Worm (Caenorhabditis elegans): ENCODE measurements around the gene pqn-29.
A peak's percentile ranks its signal among the peaks of the same experiment; 100 is the strongest.

The pqn-29 gene

DNA sequence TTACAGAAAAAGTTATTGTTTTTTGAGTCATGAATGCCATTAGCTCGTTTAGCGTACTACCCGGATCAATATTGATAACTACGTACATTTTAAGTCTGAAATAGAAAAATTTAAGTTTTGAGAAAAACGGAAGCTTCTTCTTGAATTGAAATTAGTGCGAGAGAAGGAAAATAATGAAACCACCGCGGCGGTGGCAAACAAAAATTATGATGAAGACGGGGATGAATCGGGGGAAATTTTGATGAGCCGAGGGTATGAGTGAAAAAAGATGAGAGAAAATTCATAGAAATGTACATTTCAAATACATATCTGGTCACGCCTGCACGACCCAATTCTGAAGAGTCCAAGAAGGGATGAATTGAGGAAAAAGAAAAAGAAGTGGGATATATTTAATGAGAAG, 19.1 kb upstream of the pqn-29 start, which contains the start of gene T23F11.4:
TSS of gene T23F11.4 (minus strand) at position 101 of the 400 bp plus-strand sequence.
- TF ChIP-seq dao-5 (tag; optimal IDR thresholded peaks at IDR 0.05) (no peak), him-1 (tag; optimal IDR thresholded peaks at IDR 0.05) (no peak), W03F9.2 (tag; optimal IDR thresholded peaks at IDR 0.05) (no peak)

DNA sequence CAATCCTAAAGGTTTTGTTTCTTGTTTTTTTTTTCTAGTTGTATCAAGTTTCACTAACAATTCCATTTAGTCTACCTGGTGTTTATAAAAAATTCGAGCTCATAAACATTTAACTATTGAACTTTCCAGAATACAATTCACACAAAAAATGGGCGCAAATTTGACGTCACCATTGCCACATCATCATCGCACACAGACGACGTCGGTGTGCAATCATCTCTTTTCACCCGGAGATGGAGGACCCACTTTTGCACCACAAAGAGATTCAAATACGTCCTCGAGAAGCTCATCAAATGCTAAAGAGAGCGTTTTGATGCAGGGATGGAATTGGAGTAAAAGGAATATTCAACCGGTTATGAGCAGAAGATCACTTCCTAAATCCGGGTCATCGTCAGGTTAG, 13.3 kb upstream of the pqn-29 start:
- TF ChIP-seq him-1 (tag; optimal IDR thresholded peaks at IDR 0.05) (no peak), W03F9.2 (tag; optimal IDR thresholded peaks at IDR 0.05) (no peak)

DNA sequence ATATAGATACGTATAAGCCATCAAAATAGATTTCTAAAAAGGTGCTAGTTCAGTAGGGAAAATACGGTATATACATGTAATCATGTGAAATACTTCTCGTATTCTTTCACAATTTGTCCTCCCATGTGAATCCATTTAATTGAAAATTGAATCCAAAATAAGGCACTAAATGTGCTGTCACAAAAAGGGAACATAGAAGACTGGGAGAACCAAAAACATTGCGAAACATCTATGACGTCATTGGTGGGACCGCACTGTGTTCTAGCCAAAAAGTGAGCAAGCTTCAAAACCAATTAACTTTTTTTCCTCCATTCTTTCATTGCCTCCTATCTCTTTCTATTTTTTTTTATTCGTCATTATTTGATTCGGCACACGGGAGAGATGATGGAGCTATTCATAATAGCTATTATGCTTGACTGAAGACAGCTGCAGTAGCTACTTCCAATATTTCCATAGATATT, 12.3 kb upstream of the pqn-29 start, which contains the start of gene cdka-1:
TSS of gene cdka-1 (plus strand) at position 411 of the 461 bp plus-strand sequence.
- TF ChIP-seq W03F9.2 (tag; optimal IDR thresholded peaks at IDR 0.05) (no peak), him-1 (tag; optimal IDR thresholded peaks at IDR 0.05) (peak; percentile 29), dao-5 (tag; optimal IDR thresholded peaks at IDR 0.05) (no peak)

DNA sequence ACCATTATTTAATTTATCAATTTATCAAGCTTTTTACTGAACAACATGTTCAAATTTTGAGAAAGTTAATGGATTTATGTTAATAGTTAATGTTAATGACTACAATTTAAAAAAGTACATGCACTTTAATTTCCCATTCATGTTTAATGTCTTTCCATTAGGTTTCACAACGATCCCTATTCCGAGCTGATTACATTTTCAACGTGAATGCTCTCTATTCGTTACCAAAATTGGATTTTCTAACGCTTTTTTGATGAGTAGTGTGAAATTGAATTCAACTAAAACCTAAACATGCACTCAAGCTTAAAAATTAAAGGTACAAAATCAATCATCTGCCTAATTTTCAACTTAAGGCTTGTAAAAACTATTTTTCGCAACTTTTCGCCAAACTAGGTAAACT, 11.2 kb upstream of the pqn-29 start:
- TF ChIP-seq dao-5 (tag; optimal IDR thresholded peaks at IDR 0.05) (no peak), him-1 (tag; optimal IDR thresholded peaks at IDR 0.05) (no peak), W03F9.2 (tag; optimal IDR thresholded peaks at IDR 0.05) (no peak)

ce11 chrIII:4656415-4656814, 10.3 kb upstream of the pqn-29 start:
- peak; percentile 91 for TF ChIP-seq him-1 (tag; optimal IDR thresholded peaks at IDR 0.05)
- TF ChIP-seq W03F9.2 (tag; optimal IDR thresholded peaks at IDR 0.05): no peak
- TF ChIP-seq dao-5 (tag; optimal IDR thresholded peaks at IDR 0.05): no peak

DNA sequence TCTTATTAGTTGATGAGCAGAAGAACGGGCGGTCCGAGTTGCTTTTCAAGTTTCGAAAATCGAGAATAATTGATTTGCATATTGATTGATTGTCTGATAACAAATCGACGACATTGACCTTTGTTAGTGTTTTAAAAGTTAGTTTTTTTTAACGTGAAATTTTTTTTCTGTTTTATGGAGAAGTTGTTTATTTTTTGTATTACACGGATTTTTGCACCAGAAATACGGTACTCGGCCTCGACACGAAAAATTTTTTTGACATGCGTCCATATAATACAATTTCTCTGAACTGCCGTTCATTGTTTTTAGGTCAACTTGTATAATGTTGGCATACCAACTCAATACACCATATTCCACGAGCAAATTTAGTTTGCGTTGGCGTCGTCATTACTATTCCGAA, 9.3 kb upstream of the pqn-29 start, which contains the start of gene T23F11.2:
TSS of gene T23F11.2 (minus strand) at position 101 of the 400 bp plus-strand sequence.
- no peak for TF ChIP-seq him-1 (tag; optimal IDR thresholded peaks at IDR 0.05)
- TF ChIP-seq W03F9.2 (tag; optimal IDR thresholded peaks at IDR 0.05): no peak
- TF ChIP-seq dao-5 (tag; optimal IDR thresholded peaks at IDR 0.05): no peak

ce11 chrIII:4653912-4654311, 7.8 kb upstream of the pqn-29 start:
- TF ChIP-seq dao-5 (tag; optimal IDR thresholded peaks at IDR 0.05): no peak
- TF ChIP-seq him-1 (tag; optimal IDR thresholded peaks at IDR 0.05): no peak
- no peak for TF ChIP-seq W03F9.2 (tag; optimal IDR thresholded peaks at IDR 0.05)

- no peak for TF ChIP-seq dao-5 (tag; optimal IDR thresholded peaks at IDR 0.05)
These were observed 7.2 kb upstream of the pqn-29 start for ce11 chrIII:4653374-4653773.

DNA sequence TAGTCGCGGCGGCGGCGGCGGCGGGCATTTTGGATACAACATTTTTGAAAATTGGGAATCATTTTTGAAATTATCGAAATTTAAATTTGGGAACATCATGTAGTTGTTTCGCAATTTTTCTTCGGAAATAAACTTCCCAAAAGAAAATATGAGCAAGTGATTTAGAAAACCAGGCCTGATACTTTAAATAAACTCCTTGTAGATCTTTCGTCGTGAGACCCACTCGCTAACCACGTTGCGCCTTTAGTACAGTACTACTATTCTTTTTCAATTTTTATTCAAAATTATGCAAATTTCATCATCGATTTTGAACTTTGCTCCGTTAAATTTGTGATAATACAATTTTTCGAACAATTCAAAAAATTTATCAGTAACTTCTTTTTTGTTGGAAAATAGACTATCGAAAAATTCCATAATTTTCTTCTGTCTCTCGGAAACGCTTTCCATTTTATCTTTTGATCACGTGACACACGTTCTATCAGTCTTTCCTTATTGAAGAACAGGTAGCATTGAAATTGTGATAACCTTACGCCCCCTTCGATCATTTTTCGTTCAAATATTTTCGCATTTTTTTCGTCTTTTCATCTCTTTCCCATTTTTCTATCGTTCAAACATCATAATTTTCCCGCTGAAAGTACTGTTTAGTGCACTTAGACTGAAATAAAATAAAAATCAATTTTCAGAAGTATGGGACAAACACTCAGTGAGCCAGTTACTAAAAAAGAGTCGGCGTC, 3.8 kb upstream of the pqn-29 start, which contains the start of gene ppm-2:
TSS of gene ppm-2 (plus strand) at position 684 of the 734 bp plus-strand sequence.
- TF ChIP-seq him-1 (tag; optimal IDR thresholded peaks at IDR 0.05) (no peak), dao-5 (tag; optimal IDR thresholded peaks at IDR 0.05) (no peak), W03F9.2 (tag; optimal IDR thresholded peaks at IDR 0.05) (no peak)

DNA sequence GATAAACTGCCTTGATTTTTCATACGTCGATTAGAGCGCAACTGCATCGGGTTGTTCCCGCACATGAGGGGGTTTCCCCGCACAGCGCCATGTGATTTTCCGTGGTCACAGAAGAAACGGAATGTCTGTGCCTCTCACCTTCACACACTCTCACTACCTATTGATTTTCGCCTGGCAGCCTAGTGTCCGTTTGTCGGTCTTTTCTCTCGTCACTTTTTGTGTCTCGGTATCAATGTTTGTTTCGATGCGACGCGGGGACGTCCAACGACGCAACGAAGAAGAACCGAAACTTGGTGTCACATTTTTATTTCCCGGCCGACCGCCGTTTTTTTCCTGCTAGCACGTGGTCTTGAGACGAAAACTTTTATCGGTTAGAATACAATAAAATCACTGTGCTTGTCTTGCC, 3.2 kb upstream of the pqn-29 start:
- TF ChIP-seq W03F9.2 (tag; optimal IDR thresholded peaks at IDR 0.05): peak; percentile 57
- TF ChIP-seq him-1 (tag; optimal IDR thresholded peaks at IDR 0.05): peak; percentile 89
- no peak for TF ChIP-seq dao-5 (tag; optimal IDR thresholded peaks at IDR 0.05)

ce11 chrIII:4647878-4648277, 1.7 kb upstream of the pqn-29 start, which contains the start of gene T23F11.6:
T23F11.6 (minus strand) TSS chrIII:4647922.
- TF ChIP-seq him-1 (tag; optimal IDR thresholded peaks at IDR 0.05) (no peak), dao-5 (tag; optimal IDR thresholded peaks at IDR 0.05) (no peak), W03F9.2 (tag; optimal IDR thresholded peaks at IDR 0.05) (no peak)

DNA sequence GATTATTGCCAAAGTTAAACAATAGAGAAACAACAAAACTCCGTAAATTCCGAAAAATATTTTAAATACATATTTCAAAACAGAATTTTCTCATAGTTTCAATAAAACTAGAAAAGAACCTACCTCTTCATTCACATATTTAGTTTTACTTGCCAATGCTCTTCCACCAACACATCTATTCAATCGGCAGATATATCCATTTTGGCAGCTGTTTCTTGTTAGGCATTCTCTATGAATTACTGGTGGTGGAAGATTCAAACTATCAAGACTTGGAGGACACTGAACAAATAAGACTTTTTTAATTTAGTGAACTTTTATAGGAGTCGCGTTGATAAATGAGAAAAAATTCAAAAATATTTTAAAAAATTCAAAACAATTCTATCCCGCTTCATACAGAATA, 1.2 kb upstream of the pqn-29 start:
- TF ChIP-seq W03F9.2 (tag; optimal IDR thresholded peaks at IDR 0.05) (no peak), dao-5 (tag; optimal IDR thresholded peaks at IDR 0.05) (no peak), him-1 (tag; optimal IDR thresholded peaks at IDR 0.05) (no peak)

DNA sequence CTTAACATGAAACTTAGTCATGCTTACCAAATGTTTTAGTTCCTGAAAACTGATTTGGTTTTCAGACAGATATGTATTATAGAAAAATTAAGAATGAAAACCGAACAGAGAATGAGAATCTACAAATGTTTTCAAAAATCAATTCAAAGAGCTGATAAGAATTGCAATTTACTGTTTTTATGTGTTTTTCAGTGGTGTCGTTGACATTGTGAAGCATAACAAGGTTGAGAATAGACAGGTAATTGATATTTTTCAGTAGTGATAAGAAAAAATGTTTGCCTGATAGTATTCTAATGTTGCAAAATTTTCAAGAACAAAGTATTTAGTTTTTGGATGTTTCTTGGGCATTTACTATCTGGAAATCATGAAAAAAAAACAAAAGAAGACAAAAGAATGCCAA, 2.9 kb downstream of the pqn-29 start, which contains the start of gene pfas-1:
TSS of gene pfas-1 (minus strand) at position 49 of the 400 bp plus-strand sequence.
- TF ChIP-seq dao-5 (tag; optimal IDR thresholded peaks at IDR 0.05): no peak

DNA sequence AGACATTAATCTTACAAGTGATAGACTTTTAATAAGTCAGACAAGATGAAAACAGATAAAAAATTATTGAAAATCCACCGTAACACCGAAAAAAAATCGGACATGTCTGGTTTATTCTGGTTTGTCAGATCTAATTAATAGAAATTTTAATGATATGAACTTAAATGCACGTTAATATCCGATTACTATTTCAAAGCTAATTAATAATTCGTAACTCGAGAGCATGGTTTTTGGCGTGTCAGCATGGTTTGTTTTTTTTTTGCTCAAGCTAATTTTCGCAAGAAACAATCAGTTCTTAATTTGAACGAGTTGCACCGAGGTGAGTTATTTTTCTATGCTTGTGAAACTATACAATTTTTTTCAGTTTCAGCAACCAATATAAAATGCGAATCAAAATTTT, 11.2 kb downstream of the pqn-29 start, which contains the start of gene clec-153:
TSS of gene clec-153 (plus strand) at position 301 of the 400 bp plus-strand sequence.
- TF ChIP-seq him-1 (tag; optimal IDR thresholded peaks at IDR 0.05): no peak
- TF ChIP-seq W03F9.2 (tag; optimal IDR thresholded peaks at IDR 0.05): no peak
- TF ChIP-seq dao-5 (tag; optimal IDR thresholded peaks at IDR 0.05): no peak

DNA sequence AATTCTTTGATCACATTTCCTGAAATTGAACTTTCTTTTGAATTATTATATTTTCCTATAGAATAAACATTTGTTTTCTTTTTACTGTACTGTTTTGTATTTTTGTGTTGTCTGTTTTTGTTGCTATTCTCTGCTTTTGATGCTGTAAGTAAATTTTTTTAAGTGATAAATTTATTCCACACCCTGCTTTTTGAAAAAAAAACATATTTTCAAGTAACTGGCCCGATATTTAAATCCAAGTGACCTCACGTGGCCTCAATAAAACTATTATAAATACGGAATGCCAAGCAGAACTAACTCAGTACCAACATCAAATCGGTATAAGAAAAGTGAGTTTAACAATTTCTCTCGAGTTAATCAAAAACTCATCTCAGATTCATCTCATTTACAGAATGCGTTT, 18.0 kb downstream of the pqn-29 start, which contains the start of gene clec-151:
TSS of gene clec-151 (plus strand) at position 301 of the 400 bp plus-strand sequence.
- TF ChIP-seq dao-5 (tag; optimal IDR thresholded peaks at IDR 0.05) (no peak), him-1 (tag; optimal IDR thresholded peaks at IDR 0.05) (no peak), W03F9.2 (tag; optimal IDR thresholded peaks at IDR 0.05) (no peak)

All from whole organism, L4/young adult.